Fruit fly (Drosophila melanogaster) S2 (cell line): ENCODE data around the gene Ggamma30A.

Experiments
- CG8478 ChIP-seq: fragments of >200 bp; optimal IDR thresholded peaks from 2 replicates; lab custom pipeline; 2018
- CTCF ChIP-seq, 2 experiments: fragments of >200 bp; optimal IDR thresholded peaks; 2 replicates each; lab custom pipeline; 2018

DNA sequence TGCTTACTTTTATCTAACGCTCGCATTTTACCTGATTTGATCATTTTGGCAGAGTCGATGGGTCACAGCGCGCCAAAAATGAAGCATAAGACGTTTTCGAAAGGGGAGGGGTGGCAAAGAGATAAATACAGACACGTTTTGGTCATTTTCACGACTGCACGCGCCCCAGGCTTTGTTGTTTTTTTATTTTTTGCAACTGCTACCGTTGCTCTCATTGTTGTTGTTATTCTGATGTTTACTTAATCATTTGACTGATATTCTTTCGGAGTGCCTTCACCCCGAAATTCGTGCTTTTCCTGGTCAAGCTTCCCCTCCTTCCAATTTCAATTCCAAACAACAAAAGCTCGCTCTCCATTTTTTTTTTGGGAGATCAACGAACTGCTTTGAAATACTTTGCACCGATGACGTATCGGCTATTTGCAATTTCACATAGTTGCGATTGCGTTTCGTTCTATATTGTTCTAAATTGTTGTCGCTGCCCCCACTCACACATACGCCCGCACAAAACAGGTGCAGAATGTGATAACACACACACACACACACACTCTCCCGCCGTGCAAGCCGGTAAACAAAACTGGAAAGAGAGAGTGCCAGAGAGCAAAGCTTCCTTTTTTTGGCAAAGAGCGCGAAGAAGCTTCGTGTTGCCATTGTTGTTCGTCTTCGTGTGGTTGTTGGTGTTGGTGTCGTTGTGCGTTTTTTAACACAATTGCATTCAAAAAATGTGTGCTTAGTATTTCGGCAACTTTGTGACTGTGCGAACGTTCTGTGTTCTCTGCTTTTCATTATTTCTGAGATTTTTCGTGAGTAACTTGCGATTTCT, 18.9 kb upstream of the Ggamma30A start:
- TF ChIP-seq CTCF (optimal IDR thresholded peaks at IDR 0.05; lab: Kevin White, UChicago): no peak
- no peak for TF ChIP-seq CG8478 (lab: Kevin White, UChicago)
